Fruit fly (Drosophila melanogaster) whole organism, embryonic: ENCODE results near the gene CG12560.

Experiments
- Atf-2 ChIP-seq: fragments of 200-800 bp; sonication (Bioruptor generic); optimal IDR thresholded peaks from 2 replicates; lab custom pipeline; 2016; ENCODE audit warnings: missing biosample characterization, missing genetic modification characterization
- Bgb ChIP-seq: fragments of 200-800 bp; sonication (Bioruptor generic); IDR thresholded peaks from 2 replicates; pipeline ENCODE4 v1.3.6; 2022; ENCODE audit warnings: missing biosample characterization, missing genetic modification characterization; ENCODE audit not compliant: partially characterized antibody
- CG10147 ChIP-seq: fragments of 200-800 bp; sonication (Bioruptor generic); optimal IDR thresholded peaks from 2 replicates; lab custom pipeline; 2019; ENCODE audit warnings: missing biosample characterization, mild to moderate bottlenecking, missing genetic modification characterization, moderate library complexity
- CG12659 ChIP-seq: fragments of 200-800 bp; sonication (Bioruptor generic); optimal IDR thresholded peaks from 3 replicates; lab custom pipeline; 2017; ENCODE audit warnings: mild to moderate bottlenecking, missing biosample characterization, missing genetic modification reagents, missing genetic modification characterization
- CG14441 ChIP-seq: fragments of 200-800 bp; sonication (Bioruptor generic); IDR thresholded peaks from 2 replicates; pipeline ENCODE4 v1.3.6; 2022; ENCODE audit warnings: missing biosample characterization, missing genetic modification characterization
- CG14710 ChIP-seq: fragments of 200-800 bp; sonication (Bioruptor generic); optimal IDR thresholded peaks from 3 replicates; lab custom pipeline; 2019; ENCODE audit warnings: missing biosample characterization, mild to moderate bottlenecking, missing genetic modification characterization, moderate library complexity
- CG17186 ChIP-seq: fragments of 200-800 bp; sonication (Bioruptor generic); optimal IDR thresholded peaks from 3 replicates; lab custom pipeline; 2017; ENCODE audit warnings: missing biosample characterization, missing genetic modification reagents, missing genetic modification characterization
- CG1832 ChIP-seq: fragments of 200-800 bp; sonication (Bioruptor generic); optimal IDR thresholded peaks from 2 replicates; lab custom pipeline; 2017; ENCODE audit warnings: missing biosample characterization, mild to moderate bottlenecking, missing genetic modification characterization, inconsistent platforms
- CG18619 ChIP-seq: fragments of 200-800 bp; sonication (Bioruptor generic); optimal IDR thresholded peaks from 3 replicates; lab custom pipeline; 2017; ENCODE audit warnings: missing biosample characterization, mild to moderate bottlenecking, missing genetic modification characterization
- CG2199 ChIP-seq: fragments of 200-800 bp; sonication (Bioruptor generic); IDR thresholded peaks from 3 replicates; pipeline ENCODE4 v1.3.6; 2022; ENCODE audit warnings: missing biosample characterization, missing genetic modification characterization
- CG31441 ChIP-seq: fragments of 200-800 bp; sonication (Bioruptor generic); IDR thresholded peaks from 2 replicates; pipeline ENCODE4 v1.3.6; 2022; ENCODE audit warnings: missing biosample characterization, missing genetic modification characterization
- CG33557 ChIP-seq: fragments of 200-800 bp; sonication (Bioruptor generic); optimal IDR thresholded peaks from 2 replicates; lab custom pipeline; 2019; ENCODE audit warnings: missing biosample characterization, mild to moderate bottlenecking, missing genetic modification characterization, moderate library complexity
- CG34376 ChIP-seq: fragments of 200-800 bp; sonication (Bioruptor generic); optimal IDR thresholded peaks from 2 replicates; lab custom pipeline; 2018; ENCODE audit warnings: missing biosample characterization, mild to moderate bottlenecking, missing genetic modification characterization
- CG4282 ChIP-seq: fragments of 200-800 bp; sonication (Bioruptor generic); optimal IDR thresholded peaks from 2 replicates; lab custom pipeline; 2016; ENCODE audit warnings: missing biosample characterization, missing genetic modification characterization
- CG5953 ChIP-seq: fragments of 200-800 bp; sonication (Bioruptor generic); IDR thresholded peaks from 2 replicates; pipeline ENCODE4 v1.3.6; 2022; ENCODE audit warnings: missing biosample characterization, missing genetic modification characterization
- CG6272 ChIP-seq: fragments of 200-800 bp; sonication (Bioruptor generic); IDR thresholded peaks from 2 replicates; pipeline ENCODE4 v1.3.6; 2022; ENCODE audit warnings: missing biosample characterization, missing genetic modification characterization
- CG7372 ChIP-seq: fragments of 200-800 bp; sonication (Bioruptor generic); IDR thresholded peaks from 2 replicates; pipeline ENCODE4 v1.3.6; 2022; ENCODE audit warnings: missing biosample characterization, missing genetic modification characterization
- CG7745 ChIP-seq: fragments of 200-800 bp; sonication (Bioruptor generic); optimal IDR thresholded peaks from 2 replicates; lab custom pipeline; 2018; ENCODE audit warnings: missing biosample characterization, mild to moderate bottlenecking, missing genetic modification characterization, moderate library complexity
- CG9727 ChIP-seq: fragments of 200-800 bp; sonication (Bioruptor generic); optimal IDR thresholded peaks from 3 replicates; lab custom pipeline; 2017; ENCODE audit warnings: missing biosample characterization, mild to moderate bottlenecking, missing genetic modification characterization
- Dref ChIP-seq: fragments of 200-800 bp; sonication (Bioruptor generic); IDR thresholded peaks from 2 replicates; pipeline ENCODE4 v1.3.6; 2022; ENCODE audit warnings: missing biosample characterization, missing genetic modification characterization
- E2f2 ChIP-seq: fragments of 200-800 bp; sonication (Bioruptor generic); IDR thresholded peaks from 2 replicates; pipeline ENCODE4 v1.3.6; 2022; ENCODE audit warnings: missing biosample characterization, missing genetic modification characterization
- Hand ChIP-seq: fragments of 200-800 bp; sonication (Bioruptor generic); optimal IDR thresholded peaks from 2 replicates; lab custom pipeline; 2017; ENCODE audit warnings: mild to moderate bottlenecking, missing biosample characterization, missing genetic modification reagents, missing genetic modification characterization
- HmgZ ChIP-seq: fragments of 200-800 bp; sonication (Bioruptor generic); optimal IDR thresholded peaks from 2 replicates; lab custom pipeline; 2018; ENCODE audit warnings: missing biosample characterization, mild to moderate bottlenecking, missing genetic modification characterization
- Hmr ChIP-seq: fragments of 200-800 bp; sonication (Bioruptor generic); optimal IDR thresholded peaks from 3 replicates; lab custom pipeline; 2017; ENCODE audit warnings: mild to moderate bottlenecking, missing biosample characterization, missing genetic modification reagents, missing genetic modification characterization
- Hsf ChIP-seq: fragments of 200-800 bp; sonication (Bioruptor generic); optimal IDR thresholded peaks from 3 replicates; lab custom pipeline; 2016; ENCODE audit warnings: missing biosample characterization, missing genetic modification characterization
- MESR4 ChIP-seq: fragments of 200-800 bp; sonication (Bioruptor generic); optimal IDR thresholded peaks from 2 replicates; lab custom pipeline; 2018; ENCODE audit warnings: missing biosample characterization, mild to moderate bottlenecking, missing genetic modification characterization, moderate library complexity
- MTF-1 ChIP-seq: fragments of 200-800 bp; sonication (Bioruptor generic); optimal IDR thresholded peaks from 2 replicates; lab custom pipeline; 2018; ENCODE audit warnings: missing biosample characterization, mild to moderate bottlenecking, missing genetic modification characterization, borderline replicate concordance
- NK7.1 ChIP-seq: fragments of 200-800 bp; sonication (Bioruptor generic); optimal IDR thresholded peaks from 3 replicates; lab custom pipeline; 2016; ENCODE audit warnings: missing biosample characterization, missing genetic modification characterization
- Nf-YB ChIP-seq: fragments of 200-800 bp; sonication (Bioruptor generic); optimal IDR thresholded peaks from 3 replicates; lab custom pipeline; 2019; ENCODE audit warnings: missing biosample characterization, mild to moderate bottlenecking, missing genetic modification characterization, moderate library complexity
- Nf-YC ChIP-seq: fragments of 200-800 bp; optimal IDR thresholded peaks from 3 replicates; lab custom pipeline; 2019; ENCODE audit warnings: missing biosample characterization, mild to moderate bottlenecking, missing genetic modification characterization, moderate library complexity
- Pdp1 ChIP-seq, 2 experiments: fragments of 200-800 bp; sonication (Bioruptor generic); optimal IDR thresholded peaks; 3 replicates each; lab custom pipeline; 2016; ENCODE audit warnings: missing biosample characterization in 2 of 2, missing genetic modification characterization in 2 of 2, mild to moderate bottlenecking in 1 of 2, moderate library complexity in 1 of 2
- Ptx1 ChIP-seq: fragments of 200-800 bp; sonication (Bioruptor generic); IDR thresholded peaks from 2 replicates; pipeline ENCODE4 v1.3.6; 2022; ENCODE audit warnings: missing biosample characterization, missing genetic modification characterization
- abd-A ChIP-seq: fragments of 200-800 bp; sonication (Bioruptor generic); optimal IDR thresholded peaks from 3 replicates; lab custom pipeline; 2019; ENCODE audit warnings: missing biosample characterization, mild to moderate bottlenecking, missing genetic modification characterization, moderate library complexity
- bbx ChIP-seq: fragments of 200-800 bp; sonication (Bioruptor generic); IDR thresholded peaks from 2 replicates; pipeline ENCODE4 v1.3.6; 2022; ENCODE audit warnings: missing biosample characterization, missing genetic modification characterization; ENCODE audit not compliant: partially characterized antibody
- bowl ChIP-seq: fragments of 200-800 bp; sonication (Bioruptor generic); IDR thresholded peaks from 2 replicates; pipeline ENCODE4 v1.3.6; 2022; ENCODE audit warnings: missing biosample characterization, missing genetic modification characterization
- chm ChIP-seq: fragments of 200-800 bp; sonication (Bioruptor generic); IDR thresholded peaks from 2 replicates; pipeline ENCODE4 v1.3.6; 2022; ENCODE audit warnings: missing biosample characterization, missing genetic modification characterization
- fd64A ChIP-seq: fragments of 200-800 bp; sonication (Bioruptor generic); optimal IDR thresholded peaks from 3 replicates; lab custom pipeline; 2018; ENCODE audit warnings: missing biosample characterization, mild to moderate bottlenecking, missing genetic modification characterization
- gfzf ChIP-seq: fragments of 200-800 bp; sonication (Bioruptor generic); optimal IDR thresholded peaks from 2 replicates; lab custom pipeline; 2016; ENCODE audit warnings: missing biosample characterization, mild to moderate bottlenecking, missing genetic modification characterization, moderate library complexity
- kah ChIP-seq: fragments of 200-800 bp; sonication (Bioruptor generic); optimal IDR thresholded peaks from 2 replicates; lab custom pipeline; 2018; ENCODE audit warnings: missing biosample characterization, mild to moderate bottlenecking, missing genetic modification characterization
- knrl ChIP-seq: fragments of 200-800 bp; sonication (Bioruptor generic); IDR thresholded peaks from 3 replicates; pipeline ENCODE4 v1.3.6; 2022; ENCODE audit warnings: missing biosample characterization, missing genetic modification characterization; ENCODE audit not compliant: partially characterized antibody
- mld ChIP-seq: fragments of 200-800 bp; sonication (Bioruptor generic); IDR thresholded peaks from 3 replicates; pipeline ENCODE4 v1.3.6; 2022; ENCODE audit warnings: missing biosample characterization, missing genetic modification characterization; ENCODE audit not compliant: partially characterized antibody
- nerfin-1 ChIP-seq: fragments of 200-800 bp; sonication (Bioruptor generic); optimal IDR thresholded peaks from 3 replicates; lab custom pipeline; 2019; ENCODE audit warnings: missing biosample characterization, mild to moderate bottlenecking, missing genetic modification characterization, moderate library complexity
- nmo ChIP-seq: fragments of 200-800 bp; sonication (Bioruptor generic); optimal IDR thresholded peaks from 2 replicates; lab custom pipeline; 2018; ENCODE audit warnings: missing biosample characterization, mild to moderate bottlenecking, missing genetic modification characterization, moderate library complexity
- odd ChIP-seq: fragments of 200-800 bp; sonication (Bioruptor generic); optimal IDR thresholded peaks from 2 replicates; lab custom pipeline; 2017; ENCODE audit warnings: missing biosample characterization, mild to moderate bottlenecking, missing genetic modification characterization
- otp ChIP-seq: fragments of 200-800 bp; sonication (Bioruptor generic); IDR thresholded peaks from 3 replicates; pipeline ENCODE4, ENCODE4 v1.3.6; 2022; ENCODE audit warnings: missing biosample characterization, missing genetic modification characterization
- pho ChIP-seq: fragments of 200-800 bp; sonication (Bioruptor generic); optimal IDR thresholded peaks from 2 replicates; lab custom pipeline; 2016; ENCODE audit warnings: missing biosample characterization, missing genetic modification characterization
- sob ChIP-seq: fragments of 200-800 bp; sonication (Bioruptor generic); IDR thresholded peaks from 2 replicates; pipeline ENCODE4 v1.3.6; 2022; ENCODE audit warnings: missing biosample characterization, missing genetic modification characterization
- sqz ChIP-seq: fragments of 200-800 bp; sonication (Bioruptor generic); optimal IDR thresholded peaks from 3 replicates; lab custom pipeline; 2018; ENCODE audit warnings: missing biosample characterization, mild to moderate bottlenecking, missing genetic modification characterization
- ssp ChIP-seq: fragments of 200-800 bp; sonication (Bioruptor generic); IDR thresholded peaks from 2 replicates; pipeline ENCODE4 v1.3.6; 2022; ENCODE audit warnings: missing biosample characterization, missing genetic modification characterization

Gene CG12560

dm6 chr2L:8030693-8031210 is 21.5 kb upstream of the CG12560 start, which contains the start of gene Cka (continued):
- TF ChIP-seq Atf-2 (GFP tag; lab: Kevin White, UChicago) (no peak), Nf-YC (peak; percentile 81), CG14710 (tag; lab: Kevin White, UChicago) (peak; percentile 49), kah (GFP tag; lab: Kevin White, UChicago) (no peak), CG2199 (GFP tag; lab: Robert Waterston, UW) (peak; percentile 93), ssp (GFP tag; lab: Robert Waterston, UW) (no peak), Nf-YB (GFP tag; lab: Kevin White, UChicago) (peak; percentile 75), CG31441 (GFP tag; lab: Robert Waterston, UW) (no peak), nerfin-1 (tag; lab: Kevin White, UChicago) (peak; percentile 80), CG18619 (GFP tag; lab: Kevin White, UChicago) (no peak), CG1832 (peak; percentile 97), sob (peak; percentile 55; the same call in 1 of the 2 replicates), CG34376 (GFP tag; lab: Kevin White, UChicago) (peak; percentile 20), CG12659 (GFP tag; lab: Kevin White, UChicago) (peak; percentile 51), Ptx1 (GFP tag; lab: Robert Waterston, UW) (no peak), nmo (GFP tag; lab: Kevin White, UChicago) (peak; percentile 35), CG6272 (GFP tag; lab: Robert Waterston, UW) (0 out of 2 replicates have a peak, but pooled peaks have one; percentile 12), Hsf (no peak), Hmr (peak; percentile 42), odd (no peak), mld (GFP tag; lab: Robert Waterston, UW) (no peak), Hand (GFP tag; lab: Kevin White, UChicago) (peak; percentile 2), CG14441 (GFP tag; lab: Robert Waterston, UW) (no peak), pho (GFP tag; lab: Kevin White, UChicago) (no peak), bbx (GFP tag; lab: Robert Waterston, UW) (peak; percentile 68), E2f2 (peak; percentile 18; the same call in 1 of the 2 replicates), Pdp1 (GFP tag; optimal IDR thresholded peaks at IDR 0.05; lab: Kevin White, UChicago) (peak in 1 of 2 experiments; percentile 30), fd64A (no peak), sqz (GFP tag; lab: Kevin White, UChicago) (peak; percentile 47), NK7.1 (no peak), CG7745 (peak; percentile 53), bowl (GFP tag; lab: Robert Waterston, UW) (no peak), gfzf (GFP tag; lab: Kevin White, UChicago) (peak; percentile 68), CG4282 (GFP tag; lab: Kevin White, UChicago) (peak; percentile 17), CG17186 (peak; percentile 36), MTF-1 (GFP tag; lab: Kevin White, UChicago) (no peak), HmgZ (tag; lab: Kevin White, UChicago) (peak; percentile 72), Dref (GFP tag; lab: Robert Waterston, UW) (peak; percentile 41; the same call in 1 of the 2 replicates), otp (GFP tag; lab: Robert Waterston, UW) (peak; percentile 63; the same call in 1 of the 3 replicates), CG10147 (GFP tag; lab: Kevin White, UChicago) (peak; percentile 21), CG5953 (GFP tag; lab: Robert Waterston, UW) (no peak), MESR4 (GFP tag; lab: Kevin White, UChicago) (peak; percentile 88), knrl (GFP tag; lab: Robert Waterston, UW) (peak; percentile 21; the same call in 1 of the 3 replicates), CG9727 (GFP tag; lab: Kevin White, UChicago) (peak; percentile 2), CG33557 (GFP tag; lab: Kevin White, UChicago) (peak; percentile 46), abd-A (tag; lab: Kevin White, UChicago) (no peak), chm (GFP tag; lab: Robert Waterston, UW) (peak; percentile 54; the same call in 1 of the 2 replicates), Bgb (GFP tag; lab: Robert Waterston, UW) (peak; percentile 61; the same call in 1 of the 2 replicates), CG7372 (GFP tag; lab: Robert Waterston, UW) (0 out of 2 replicates have a peak, but pooled peaks have one; percentile 35)
